Worm (Caenorhabditis elegans) whole organism, L4 larva: ENCODE data around the gene F54H12.10.

Source experiments
- F10B5.3 ChIP-seq: sonication (generic microtip); optimal IDR thresholded peaks from 2 replicates; lab custom pipeline; 2016; ENCODE audit warnings: mild to moderate bottlenecking, missing genetic modification characterization, missing compliant biosample characterization
- F26F4.8 ChIP-seq: fragments of 200-800 bp; sonication (Bioruptor generic); conservative IDR thresholded peaks from 2 replicates; pipeline ENCODE4 v1.3.6; 2022; ENCODE audit warnings: missing genetic modification characterization, missing compliant biosample characterization
- T26A8.4 ChIP-seq: fragments of 200-800 bp; sonication (Bioruptor generic); IDR thresholded peaks from 2 replicates; pipeline ENCODE4 v1.3.6; 2022; ENCODE audit warnings: missing genetic modification characterization, missing compliant biosample characterization
- Y105C5A.15 ChIP-seq: fragments of 200-800 bp; sonication (Bioruptor generic); IDR thresholded peaks from 2 replicates; pipeline ENCODE4 v1.3.6; 2022; ENCODE audit warnings: missing genetic modification characterization, missing compliant biosample characterization
- Y75B8A.6 ChIP-seq: fragments of 200-800 bp; sonication (Bioruptor generic); IDR thresholded peaks from 2 replicates; pipeline ENCODE4 v1.3.6; 2022; ENCODE audit warnings: missing genetic modification reagents, missing genetic modification characterization, missing compliant biosample characterization
- ZK337.2 ChIP-seq: fragments of 200-800 bp; sonication (Bioruptor generic); IDR thresholded peaks from 2 replicates; pipeline ENCODE4 v1.3.6; 2022; ENCODE audit warnings: missing genetic modification reagents, missing genetic modification characterization, missing compliant biosample characterization
- ama-1 ChIP-seq: fragments of 150-350 bp; optimal IDR thresholded peaks from 2 replicates; lab custom pipeline; 2014; ENCODE audit warnings: inconsistent platforms, mixed read lengths
- ceh-20 ChIP-seq: fragments of 200-800 bp; sonication (Bioruptor generic); IDR thresholded peaks from 2 replicates; pipeline ENCODE4 v1.3.6; 2022; ENCODE audit warnings: missing genetic modification reagents, missing genetic modification characterization, missing compliant biosample characterization
- ceh-44 ChIP-seq: fragments of 200-800 bp; sonication (Bioruptor generic); IDR thresholded peaks from 2 replicates; pipeline ENCODE4 v1.3.6; 2022; ENCODE audit warnings: missing genetic modification reagents, missing genetic modification characterization, missing compliant biosample characterization
- ceh-82 ChIP-seq: sonication (generic microtip); optimal IDR thresholded peaks from 2 replicates; lab custom pipeline; 2017; ENCODE audit warnings: missing biosample characterization, missing genetic modification characterization
- ces-1 ChIP-seq: fragments of 150-350 bp; sonication (generic microtip); optimal IDR thresholded peaks from 4 replicates; lab custom pipeline; 2014; ENCODE audit warnings: missing biosample characterization, missing genetic modification reagents, missing genetic modification characterization
- ctbp-1 ChIP-seq: fragments of 200-800 bp; sonication (Bioruptor generic); IDR thresholded peaks from 2 replicates; pipeline ENCODE4 v1.3.6; 2022; ENCODE audit warnings: missing genetic modification reagents, missing genetic modification characterization, missing compliant biosample characterization
- daf-16 ChIP-seq, 3 experiments: sonication (generic microtip); optimal IDR thresholded peaks; 2 replicates each; lab custom pipeline; 2016 to 2017; ENCODE audit warnings: missing genetic modification characterization in 3 of 3, missing genetic modification reagents in 3 of 3, mild to moderate bottlenecking in 2 of 3, missing compliant biosample characterization in 2 of 3, missing biosample characterization in 1 of 3, moderate library complexity in 1 of 3
- dmd-8 ChIP-seq: fragments of 200-800 bp; sonication (Bioruptor generic); IDR thresholded peaks from 2 replicates; pipeline ENCODE4 v1.3.6; 2022; ENCODE audit warnings: missing genetic modification characterization, missing compliant biosample characterization
- dpl-1 ChIP-seq: fragments of 150-350 bp; optimal IDR thresholded peaks from 2 replicates; lab custom pipeline; 2014; ENCODE audit warnings: missing biosample characterization, missing genetic modification reagents, missing genetic modification characterization
- duxl-1 ChIP-seq: sonication (generic microtip); optimal IDR thresholded peaks from 2 replicates; lab custom pipeline; 2016; ENCODE audit warnings: mild to moderate bottlenecking, missing genetic modification characterization, moderate library complexity, missing compliant biosample characterization; ENCODE audit not compliant: poor library complexity
- egl-27 ChIP-seq: sonication (generic microtip); optimal IDR thresholded peaks from 3 replicates; lab custom pipeline; 2017; ENCODE audit warnings: missing biosample characterization, missing genetic modification reagents, missing genetic modification characterization
- egl-43 ChIP-seq: fragments of 200-800 bp; sonication (Bioruptor generic); IDR thresholded peaks from 2 replicates; pipeline ENCODE4 v1.3.6; 2022; ENCODE audit warnings: missing genetic modification reagents, missing genetic modification characterization, missing compliant biosample characterization
- fkh-10 ChIP-seq: fragments of 150-350 bp; optimal IDR thresholded peaks from 2 replicates; lab custom pipeline; 2014; ENCODE audit warnings: missing biosample characterization, missing genetic modification reagents, missing genetic modification characterization
- gei-8 ChIP-seq: fragments of 200-800 bp; sonication (Bioruptor generic); optimal IDR thresholded peaks from 2 replicates; lab custom pipeline; 2018; ENCODE audit warnings: mild to moderate bottlenecking, missing genetic modification characterization, missing compliant biosample characterization
- hif-1 ChIP-seq, 2 experiments: sonication (generic microtip); optimal IDR thresholded peaks; 2 replicates each; lab custom pipeline; 2016 to 2017; ENCODE audit warnings: missing compliant biosample characterization in 2 of 2, missing genetic modification characterization in 2 of 2, missing genetic modification reagents in 2 of 2, missing genotype in 2 of 2, mild to moderate bottlenecking in 1 of 2
- hlh-30 ChIP-seq: sonication (generic microtip); optimal IDR thresholded peaks from 2 replicates; lab custom pipeline; 2017; ENCODE audit warnings: antibody characterized with exemption, mild to moderate bottlenecking, missing genetic modification characterization, missing compliant biosample characterization; ENCODE audit not compliant: insufficient read depth
- hmg-1.1 ChIP-seq: fragments of 200-800 bp; sonication (Bioruptor generic); IDR thresholded peaks from 2 replicates; pipeline ENCODE4 v1.3.6; 2022; ENCODE audit warnings: missing genetic modification reagents, missing genetic modification characterization, missing compliant biosample characterization
- jun-1 ChIP-seq: fragments of 150-350 bp; optimal IDR thresholded peaks from 2 replicates; lab custom pipeline; 2014; ENCODE audit warnings: missing biosample characterization, missing genetic modification reagents, missing genetic modification characterization
- lim-7 ChIP-seq: fragments of 200-800 bp; sonication (Bioruptor generic); IDR thresholded peaks from 2 replicates; pipeline ENCODE4 v1.3.6; 2022; ENCODE audit warnings: missing genetic modification characterization, missing compliant biosample characterization
- lin-39 ChIP-seq: fragments of 150-350 bp; optimal IDR thresholded peaks from 2 replicates; lab custom pipeline; 2014; ENCODE audit warnings: missing biosample characterization, missing genetic modification reagents, missing genetic modification characterization
- lsy-2 ChIP-seq, 2 experiments: fragments of 150-350 bp in 1 of 2; sonication (generic microtip) in 1 of 2; optimal IDR thresholded peaks; 2 replicates each; lab custom pipeline; 2014 to 2017; ENCODE audit warnings: missing biosample characterization in 2 of 2, missing genetic modification characterization in 2 of 2
- madf-5 ChIP-seq, 2 experiments: fragments of 200-800 bp; sonication (Bioruptor generic); IDR thresholded peaks; 2 replicates each; pipeline ENCODE4 v1.3.6; 2022; ENCODE audit warnings: missing compliant biosample characterization in 2 of 2, missing genetic modification characterization in 2 of 2
- madf-9 ChIP-seq: fragments of 200-800 bp; sonication (Bioruptor generic); conservative IDR thresholded peaks from 2 replicates; pipeline ENCODE4 v1.3.6; 2022; ENCODE audit warnings: missing genetic modification reagents, missing genetic modification characterization, missing compliant biosample characterization
- mdl-1 ChIP-seq, 2 experiments: fragments of 150-350 bp in 1 of 2; sonication (generic microtip) in 1 of 2; optimal IDR thresholded peaks; 2 replicates each; lab custom pipeline; 2014 to 2017; ENCODE audit warnings: missing biosample characterization in 2 of 2, missing genetic modification characterization in 2 of 2
- mdt-29 ChIP-seq: fragments of 200-800 bp; sonication (Bioruptor generic); IDR thresholded peaks from 2 replicates; pipeline ENCODE4 v1.3.6; 2022; ENCODE audit warnings: missing genetic modification reagents, missing genetic modification characterization, missing compliant biosample characterization
- mes-2 ChIP-seq: sonication (generic microtip); optimal IDR thresholded peaks from 2 replicates; lab custom pipeline; 2016; ENCODE audit warnings: missing genotype, mild to moderate bottlenecking, missing genetic modification characterization, missing compliant biosample characterization; ENCODE audit not compliant: poor library complexity, severe bottlenecking
- mxl-2 ChIP-seq: fragments of 200-800 bp; sonication (Bioruptor generic); conservative IDR thresholded peaks from 2 replicates; pipeline ENCODE4 v1.3.6; 2022; ENCODE audit warnings: missing genetic modification reagents, missing genetic modification characterization, missing compliant biosample characterization
- nhr-42 ChIP-seq: fragments of 200-800 bp; sonication (Bioruptor generic); IDR thresholded peaks from 2 replicates; pipeline ENCODE4 v1.3.6; 2022; ENCODE audit warnings: missing genetic modification characterization, missing compliant biosample characterization
- nhr-76 ChIP-seq: fragments of 150-350 bp; optimal IDR thresholded peaks from 2 replicates; lab custom pipeline; 2014; ENCODE audit warnings: missing biosample characterization, missing genetic modification characterization
- pha-4 ChIP-seq, 2 experiments: fragments of 150-350 bp in 1 of 2; fragments of 200-800 bp in 1 of 2; sonication (Bioruptor generic) in 1 of 2; IDR thresholded peaks in 1 of 2; optimal IDR thresholded peaks in 1 of 2; 2 replicates each; pipeline versions ENCODE4 v1.3.6 to Lab custom; 2014 to 2022; ENCODE audit warnings: missing genetic modification characterization in 2 of 2, missing genetic modification reagents in 2 of 2, missing biosample characterization in 1 of 2, missing compliant biosample characterization in 1 of 2
- rbr-2 ChIP-seq: sonication (generic microtip); optimal IDR thresholded peaks from 2 replicates; lab custom pipeline; 2016; ENCODE audit warnings: missing genotype, missing genetic modification characterization, missing compliant biosample characterization
- snpc-1.2 ChIP-seq: fragments of 200-800 bp; sonication (Bioruptor generic); IDR thresholded peaks from 2 replicates; pipeline ENCODE4 v1.3.6; 2022; ENCODE audit warnings: missing genetic modification reagents, missing genetic modification characterization, missing compliant biosample characterization
- snpc-4 ChIP-seq: fragments of 150-350 bp; optimal IDR thresholded peaks from 2 replicates; lab custom pipeline; 2014; ENCODE audit warnings: missing biosample characterization, missing genetic modification characterization
- spr-1 ChIP-seq: sonication (generic microtip); optimal IDR thresholded peaks from 2 replicates; lab custom pipeline; 2016; ENCODE audit warnings: mild to moderate bottlenecking, missing genetic modification characterization, missing compliant biosample characterization
- spr-3 ChIP-seq: fragments of 200-800 bp; sonication (Bioruptor generic); optimal IDR thresholded peaks from 2 replicates; lab custom pipeline; 2018; ENCODE audit warnings: mild to moderate bottlenecking, missing genetic modification characterization, missing compliant biosample characterization
- tag-97 ChIP-seq: fragments of 200-800 bp; sonication (Bioruptor generic); IDR thresholded peaks from 2 replicates; pipeline ENCODE4 v1.3.6; 2022; ENCODE audit warnings: missing genetic modification characterization, missing compliant biosample characterization
- tra-1 ChIP-seq: fragments of 200-800 bp; sonication (Bioruptor generic); IDR thresholded peaks from 2 replicates; pipeline ENCODE4 v1.3.6; 2022; ENCODE audit warnings: missing genetic modification reagents, missing genetic modification characterization, missing compliant biosample characterization
- unc-39 ChIP-seq: sonication (generic microtip); optimal IDR thresholded peaks from 2 replicates; lab custom pipeline; 2017; ENCODE audit warnings: missing biosample characterization, missing genetic modification characterization
- unc-62 ChIP-seq, 3 experiments: fragments of 150-350 bp in 1 of 3; sonication (generic microtip); optimal IDR thresholded peaks in 2 of 3; peaks in 1 of 3; 1 replicate in 1 of 3; 2 replicates in 2 of 3; lab custom pipeline; 2014 to 2017; ENCODE audit warnings: missing biosample characterization in 3 of 3, missing genetic modification characterization in 3 of 3, missing genetic modification reagents in 3 of 3, missing genotype in 1 of 3
- zfp-3 ChIP-seq: fragments of 200-800 bp; sonication (Bioruptor generic); conservative IDR thresholded peaks from 2 replicates; pipeline ENCODE4 v1.3.6; 2022; ENCODE audit warnings: missing genetic modification reagents, missing genetic modification characterization, missing compliant biosample characterization
- zip-11 ChIP-seq: fragments of 200-800 bp; sonication (Bioruptor generic); IDR thresholded peaks from 2 replicates; pipeline ENCODE4 v1.3.6; 2022; ENCODE audit warnings: missing genetic modification characterization, missing compliant biosample characterization
- ztf-11 ChIP-seq: fragments of 150-350 bp; optimal IDR thresholded peaks from 2 replicates; lab custom pipeline; 2014; ENCODE audit warnings: missing biosample characterization, missing genetic modification characterization

F54H12.10 gene

ce11 chrIII:7973968-7974607, 15.3 kb upstream of the F54H12.10 start (continued):
- no peak for TF ChIP-seq tra-1 (GFP tag; lab: Robert Waterston, UW)
- TF ChIP-seq mes-2 (tag; lab: Kevin White, UChicago) = no peak
- peak; percentile 70 for TF ChIP-seq ama-1 (lab: Kevin White, UChicago)
- TF ChIP-seq dmd-8 = no peak
- TF ChIP-seq ces-1 (GFP tag; lab: Kevin White, UChicago) = no peak
- 0 out of 2 replicates have a peak, but pooled peaks have one; percentile 7 for TF ChIP-seq ctbp-1 (GFP tag; lab: Robert Waterston, UW)
- no peak for TF ChIP-seq gei-8 (GFP tag; lab: Kevin White, UChicago)
- TF ChIP-seq madf-5 (GFP tag; IDR thresholded peaks at IDR 0.05; lab: Robert Waterston, UW) = 0 out of 4 replicates have a peak, but pooled peaks of 1 of the 2 experiments have one; percentile 38
- TF ChIP-seq madf-9 (GFP tag; lab: Robert Waterston, UW) = no peak
- no peak for TF ChIP-seq snpc-1.2
- TF ChIP-seq ZK337.2 (GFP tag; lab: Robert Waterston, UW) = no peak
- no peak for TF ChIP-seq ceh-82
- TF ChIP-seq spr-1 = no peak
- no peak; the same call in 1 of the 2 replicates for TF ChIP-seq T26A8.4 (GFP tag; lab: Robert Waterston, UW)
- TF ChIP-seq duxl-1 (tag; lab: Kevin White, UChicago) = no peak
- peak; percentile 68 for TF ChIP-seq hlh-30 (tag; lab: Kevin White, UChicago)
- no peak for TF ChIP-seq Y75B8A.6 (GFP tag; lab: Robert Waterston, UW)
- TF ChIP-seq spr-3 (GFP tag; lab: Kevin White, UChicago) = no peak
- TF ChIP-seq pha-4 (GFP tag; IDR thresholded peaks at IDR 0.05; lab: Robert Waterston, UW) = no peak
- no peak for TF ChIP-seq pha-4 (tag; optimal IDR thresholded peaks at IDR 0.05; lab: Kevin White, UChicago)
- TF ChIP-seq nhr-42 = no peak
- TF ChIP-seq ceh-44 (GFP tag; lab: Robert Waterston, UW) = no peak
- no peak for TF ChIP-seq ztf-11
- TF ChIP-seq hmg-1.1 (GFP tag; lab: Robert Waterston, UW) = no peak
- no peak for TF ChIP-seq F10B5.3 (tag; lab: Kevin White, UChicago)
- no peak for TF ChIP-seq egl-27 (tag; lab: Kevin White, UChicago)
- no peak for TF ChIP-seq Y105C5A.15
- TF ChIP-seq mxl-2 (GFP tag; lab: Robert Waterston, UW) = no peak
- TF ChIP-seq mdt-29 (GFP tag; lab: Robert Waterston, UW) = no peak
- no peak for TF ChIP-seq F26F4.8 (GFP tag; lab: Robert Waterston, UW)
- TF ChIP-seq ceh-20 (GFP tag; lab: Robert Waterston, UW) = no peak
- TF ChIP-seq jun-1 = no peak
- TF ChIP-seq lim-7 (GFP tag; lab: Robert Waterston, UW) = no peak
- TF ChIP-seq rbr-2 (tag; lab: Kevin White, UChicago) = no peak
- TF ChIP-seq lsy-2 (tag; optimal IDR thresholded peaks at IDR 0.05; lab: Kevin White, UChicago) = peak in 1 of 2 experiments; percentile 28
- no peak for TF ChIP-seq tag-97 (GFP tag; lab: Robert Waterston, UW)
- no peak for TF ChIP-seq nhr-76
- TF ChIP-seq daf-16 (GFP tag; optimal IDR thresholded peaks at IDR 0.05; lab: Kevin White, UChicago) = no peak
- TF ChIP-seq daf-16 (tag; optimal IDR thresholded peaks at IDR 0.05; lab: Kevin White, UChicago) = peak; percentile 53
- TF ChIP-seq mdl-1 (tag; optimal IDR thresholded peaks at IDR 0.05; lab: Kevin White, UChicago) = peak in 1 of 2 experiments; percentile 26
- TF ChIP-seq fkh-10 (GFP tag; lab: Kevin White, UChicago) = no peak
- no peak for TF ChIP-seq dpl-1 (GFP tag; lab: Kevin White, UChicago)
- TF ChIP-seq egl-43 = no peak
- no peak for TF ChIP-seq unc-39 (tag; lab: Kevin White, UChicago)
- TF ChIP-seq hif-1 (tag; optimal IDR thresholded peaks at IDR 0.05; lab: Kevin White, UChicago) = no peak
- no peak for TF ChIP-seq lin-39 (tag; lab: Kevin White, UChicago)
- no peak for TF ChIP-seq zfp-3 (GFP tag; lab: Robert Waterston, UW)
- no peak for TF ChIP-seq zip-11 (GFP tag; lab: Robert Waterston, UW)
- TF ChIP-seq unc-62 (GFP tag; optimal IDR thresholded peaks at IDR 0.05 in 1 of 2; lab: Kevin White, UChicago) = no peak
- no peak for TF ChIP-seq unc-62 (tag; optimal IDR thresholded peaks at IDR 0.05; lab: Kevin White, UChicago)
- TF ChIP-seq snpc-4 (tag; lab: Kevin White, UChicago) = no peak
